Worm (Caenorhabditis elegans) whole organism, L3 larva: ENCODE measurements around the gene ZK686.2.

Source experiments
- R02D3.7 ChIP-seq: fragments of 150-350 bp; optimal IDR thresholded peaks from 2 replicates; lab custom pipeline; 2014; ENCODE audit warnings: missing biosample characterization, missing genetic modification characterization
- aly-2 ChIP-seq: fragments of 150-350 bp; optimal IDR thresholded peaks from 2 replicates; lab custom pipeline; 2014; ENCODE audit warnings: missing biosample characterization, missing genetic modification characterization
- ceh-16 ChIP-seq: sonication (generic microtip); optimal IDR thresholded peaks from 2 replicates; lab custom pipeline; 2017; ENCODE audit warnings: missing biosample characterization, missing genetic modification characterization
- ceh-28 ChIP-seq: fragments of 150-350 bp; optimal IDR thresholded peaks from 2 replicates; lab custom pipeline; 2014; ENCODE audit warnings: missing biosample characterization, missing genetic modification reagents, missing genetic modification characterization
- ceh-82 ChIP-seq: fragments of 150-350 bp; optimal IDR thresholded peaks from 2 replicates; lab custom pipeline; 2014; ENCODE audit warnings: missing biosample characterization, missing genetic modification characterization
- daf-12 ChIP-seq: fragments of 150-350 bp; optimal IDR thresholded peaks from 2 replicates; lab custom pipeline; 2014; ENCODE audit warnings: missing biosample characterization, missing genetic modification reagents, missing genetic modification characterization
- egl-27 ChIP-seq: sonication (generic microtip); optimal IDR thresholded peaks from 4 replicates; lab custom pipeline; 2017; ENCODE audit warnings: missing biosample characterization, missing genetic modification reagents, missing genetic modification characterization
- egl-5 ChIP-seq: fragments of 150-350 bp; optimal IDR thresholded peaks from 2 replicates; lab custom pipeline; 2017; ENCODE audit warnings: missing biosample characterization, missing genetic modification reagents, missing genetic modification characterization, inconsistent platforms
- elt-3 ChIP-seq, 3 experiments: fragments of 150-350 bp in 1 of 3; sonication (generic microtip) in 2 of 3; optimal IDR thresholded peaks; 2 replicates in 2 of 3; 4 replicates in 1 of 3; lab custom pipeline; 2014 to 2017; ENCODE audit warnings: missing biosample characterization in 3 of 3, missing genetic modification characterization in 3 of 3
- fos-1 ChIP-seq: fragments of 150-350 bp; optimal IDR thresholded peaks from 2 replicates; lab custom pipeline; 2014; ENCODE audit warnings: missing biosample characterization, missing genetic modification characterization
- lin-15B ChIP-seq: fragments of 150-350 bp; optimal IDR thresholded peaks from 2 replicates; lab custom pipeline; 2014; ENCODE audit warnings: missing biosample characterization, missing genetic modification characterization
- lin-39 ChIP-seq: fragments of 150-350 bp; optimal IDR thresholded peaks from 2 replicates; lab custom pipeline; 2018; ENCODE audit warnings: missing biosample characterization, missing genetic modification reagents, missing genetic modification characterization
- lsy-12 ChIP-seq: sonication (generic microtip); optimal IDR thresholded peaks from 2 replicates; lab custom pipeline; 2016; ENCODE audit warnings: mild to moderate bottlenecking, missing genetic modification characterization, missing compliant biosample characterization
- mml-1 ChIP-seq: fragments of 150-350 bp; sonication (generic microtip); optimal IDR thresholded peaks from 3 replicates; lab custom pipeline; 2014; ENCODE audit warnings: missing biosample characterization, missing genetic modification characterization
- nfya-1 ChIP-seq: sonication (generic microtip); optimal IDR thresholded peaks from 2 replicates; lab custom pipeline; 2017; ENCODE audit warnings: missing genetic modification characterization, mild to moderate bottlenecking, missing compliant biosample characterization, antibody characterized with exemption, moderate library complexity; ENCODE audit not compliant: insufficient read depth
- nhr-12 ChIP-seq: fragments of 150-350 bp; optimal IDR thresholded peaks from 2 replicates; lab custom pipeline; 2014; ENCODE audit warnings: missing biosample characterization, missing genetic modification characterization
- nhr-23 ChIP-seq: fragments of 150-350 bp; optimal IDR thresholded peaks from 2 replicates; lab custom pipeline; 2014; ENCODE audit warnings: missing biosample characterization, missing genetic modification reagents, missing genetic modification characterization
- nhr-237 ChIP-seq: fragments of 150-350 bp; optimal IDR thresholded peaks from 2 replicates; lab custom pipeline; 2014; ENCODE audit warnings: missing biosample characterization, missing genetic modification characterization
- nhr-28 ChIP-seq: fragments of 150-350 bp; optimal IDR thresholded peaks from 2 replicates; lab custom pipeline; 2014; ENCODE audit warnings: missing biosample characterization, missing genetic modification characterization
- nhr-43 ChIP-seq: sonication (generic microtip); optimal IDR thresholded peaks from 2 replicates; lab custom pipeline; 2016; ENCODE audit warnings: mild to moderate bottlenecking, missing genetic modification characterization, missing compliant biosample characterization; ENCODE audit not compliant: poor library complexity, severe bottlenecking
- nhr-67 ChIP-seq: fragments of 150-350 bp; optimal IDR thresholded peaks from 2 replicates; lab custom pipeline; 2014; ENCODE audit warnings: missing biosample characterization, missing genetic modification characterization
- nhr-76 ChIP-seq: fragments of 150-350 bp; sonication (generic microtip); optimal IDR thresholded peaks from 5 replicates; lab custom pipeline; 2014; ENCODE audit warnings: missing biosample characterization, missing genetic modification characterization
- nhr-77 ChIP-seq: fragments of 150-350 bp; optimal IDR thresholded peaks from 2 replicates; lab custom pipeline; 2014; ENCODE audit warnings: missing biosample characterization, missing genetic modification characterization
- pha-4 ChIP-seq: fragments of 150-350 bp; optimal IDR thresholded peaks from 2 replicates; lab custom pipeline; 2014; ENCODE audit warnings: missing biosample characterization, missing genetic modification reagents, missing genetic modification characterization
- sea-2 ChIP-seq: fragments of 150-350 bp; sonication (generic microtip); optimal IDR thresholded peaks from 4 replicates; lab custom pipeline; 2014; ENCODE audit warnings: missing biosample characterization, missing genetic modification reagents, missing genetic modification characterization
- skn-1 ChIP-seq: fragments of 150-350 bp; optimal IDR thresholded peaks from 2 replicates; lab custom pipeline; 2014; ENCODE audit warnings: missing biosample characterization, missing genetic modification characterization
- unc-62 ChIP-seq: fragments of 150-350 bp; sonication (generic microtip); optimal IDR thresholded peaks from 4 replicates; lab custom pipeline; 2014; ENCODE audit warnings: missing biosample characterization, missing genetic modification reagents, missing genetic modification characterization
- zag-1 ChIP-seq: fragments of 150-350 bp; optimal IDR thresholded peaks from 2 replicates; lab custom pipeline; 2014; ENCODE audit warnings: missing biosample characterization, missing genetic modification characterization
- ztf-4 ChIP-seq: fragments of 150-350 bp; optimal IDR thresholded peaks from 2 replicates; lab custom pipeline; 2014; ENCODE audit warnings: missing biosample characterization, missing genetic modification characterization

ZK686.2 gene

ce11 chrIII:7784201-7784600 is 18.3 kb upstream of the ZK686.2 start:
- no peak for TF ChIP-seq aly-2 (tag; lab: Kevin White, UChicago)
- TF ChIP-seq unc-62 = peak; percentile 24
- peak; percentile 94 for TF ChIP-seq nfya-1
- TF ChIP-seq egl-5 (tag; lab: Kevin White, UChicago) = peak; percentile 83
- TF ChIP-seq lin-39 (tag; lab: Kevin White, UChicago) = peak; percentile 32
- no peak for TF ChIP-seq nhr-12 (tag; lab: Kevin White, UChicago)
- TF ChIP-seq lsy-12 (tag; lab: Kevin White, UChicago) = peak; percentile 9

- no peak for TF ChIP-seq nhr-23 (tag; lab: Kevin White, UChicago)
- no peak for TF ChIP-seq ceh-28 (tag; lab: Kevin White, UChicago)
- no peak for TF ChIP-seq R02D3.7 (tag; lab: Kevin White, UChicago)
- TF ChIP-seq daf-12 (tag; lab: Kevin White, UChicago) = no peak
- TF ChIP-seq nhr-76 (tag; lab: Kevin White, UChicago) = no peak
- no peak for TF ChIP-seq nhr-237 (tag; lab: Kevin White, UChicago)
- TF ChIP-seq nhr-67 (tag; lab: Kevin White, UChicago) = no peak
- no peak for TF ChIP-seq nhr-28 (tag; lab: Kevin White, UChicago)
- no peak for TF ChIP-seq egl-27 (tag; lab: Kevin White, UChicago)
- TF ChIP-seq skn-1 (tag; lab: Kevin White, UChicago) = no peak
- TF ChIP-seq zag-1 (tag; lab: Kevin White, UChicago) = no peak
- TF ChIP-seq lsy-12 (tag; lab: Kevin White, UChicago) = no peak
- TF ChIP-seq sea-2 (GFP tag; lab: Kevin White, UChicago) = no peak
- TF ChIP-seq nhr-77 = no peak
- TF ChIP-seq nhr-43 (tag; lab: Kevin White, UChicago) = no peak
- no peak for TF ChIP-seq lin-15B (tag; lab: Kevin White, UChicago)
- no peak for TF ChIP-seq elt-3 (tag; optimal IDR thresholded peaks at IDR 0.05; lab: Kevin White, UChicago)
- no peak for TF ChIP-seq ceh-82 (tag; lab: Kevin White, UChicago)
Observed at ce11 chrIII:7783354-7783753, 17.5 kb upstream of the ZK686.2 start, which contains the start of gene mab-5. Gene mab-5, minus strand, starts transcription at chrIII:7783454.

- TF ChIP-seq lin-39 (tag; lab: Kevin White, UChicago) (peak; percentile 17), fos-1 (tag; lab: Kevin White, UChicago) (no peak), nfya-1 (peak; percentile 5)
- TF ChIP-seq, all 47 proteins: peak for 2
Observed at ce11 chrIII:7780566-7781238, 14.8 kb upstream of the ZK686.2 start.

- TF ChIP-seq sea-2 (GFP tag; lab: Kevin White, UChicago) = no peak
- no peak for TF ChIP-seq fos-1 (tag; lab: Kevin White, UChicago)
- no peak for TF ChIP-seq ceh-16
- no peak for TF ChIP-seq mml-1 (tag; lab: Kevin White, UChicago)
- TF ChIP-seq nfya-1 = peak; percentile 19
- no peak for TF ChIP-seq nhr-77
- TF ChIP-seq, all 47 proteins: peak for 1
Observed at ce11 chrIII:7779313-7779712, 13.5 kb upstream of the ZK686.2 start.

- TF ChIP-seq egl-5 (tag; lab: Kevin White, UChicago) = peak; percentile 31
- peak; percentile 96 for TF ChIP-seq nfya-1
- TF ChIP-seq ztf-4 (tag; lab: Kevin White, UChicago) = no peak
Observed at ce11 chrIII:7778530-7778929, 12.7 kb upstream of the ZK686.2 start.

- no peak for TF ChIP-seq mml-1 (tag; lab: Kevin White, UChicago)
- TF ChIP-seq nhr-28 (tag; lab: Kevin White, UChicago) = no peak
- peak; percentile 66 for TF ChIP-seq pha-4
- no peak for TF ChIP-seq lin-15B (tag; lab: Kevin White, UChicago)
Observed at ce11 chrIII:7775983-7776440, 10.2 kb upstream of the ZK686.2 start, which contains the start of gene bath-15. Gene bath-15, minus strand, starts transcription at chrIII:7776033.
